Worm (Caenorhabditis elegans): ENCODE results near the gene B0496.2.

ce11 chrIV:7403422-7403821 lies 44.2 kb upstream of the B0496.2 start:
- TF ChIP-seq cog-1 (tag; optimal IDR thresholded peaks at IDR 0.05), result no peak
- TF ChIP-seq flt-1 (GFP tag; IDR thresholded peaks at IDR 0.05), result no peak
- no peak for TF ChIP-seq med-1 (GFP tag; optimal IDR thresholded peaks at IDR 0.05; ENCODE audit: insufficient read depth)
- TF ChIP-seq ztf-23 (GFP tag; IDR thresholded peaks at IDR 0.05), result no peak
